Fruit fly (Drosophila melanogaster) whole organism, pupa: ENCODE results near the gene CG44428.

Experiments
- CG12605 ChIP-seq: fragments of 200-800 bp; sonication (Bioruptor generic); IDR thresholded peaks from 2 replicates; pipeline ENCODE4 v1.3.6; 2022; ENCODE audit warnings: missing biosample characterization, missing genetic modification characterization
- CG14655 ChIP-seq: fragments of 200-800 bp; sonication (Bioruptor generic); optimal IDR thresholded peaks from 3 replicates; lab custom pipeline; 2017; ENCODE audit warnings: mild to moderate bottlenecking, missing biosample characterization, missing genetic modification reagents, missing genetic modification characterization
- CG17806 ChIP-seq: fragments of 200-800 bp; sonication (Bioruptor generic); optimal IDR thresholded peaks from 2 replicates; lab custom pipeline; 2018; ENCODE audit warnings: missing biosample characterization, mild to moderate bottlenecking, missing genetic modification characterization, moderate library complexity
- CG32121 ChIP-seq: fragments of 200-800 bp; sonication (Bioruptor generic); IDR thresholded peaks from 2 replicates; pipeline ENCODE4 v1.3.6; 2022; ENCODE audit warnings: missing biosample characterization, missing genetic modification characterization
- CG4496 ChIP-seq: fragments of 200-800 bp; sonication (Bioruptor generic); IDR thresholded peaks from 3 replicates; pipeline ENCODE4 v1.3.6; 2022; ENCODE audit warnings: missing biosample characterization, missing genetic modification characterization
- CG9948 ChIP-seq: fragments of 200-800 bp; sonication (Bioruptor generic); optimal IDR thresholded peaks from 2 replicates; lab custom pipeline; 2018; ENCODE audit warnings: missing biosample characterization, mild to moderate bottlenecking, missing genetic modification characterization, moderate library complexity
- EcR ChIP-seq: fragments of 200-800 bp; sonication (Bioruptor generic); optimal IDR thresholded peaks from 3 replicates; lab custom pipeline; 2019; ENCODE audit warnings: missing biosample characterization, missing genetic modification characterization, mild to moderate bottlenecking, moderate library complexity, missing genetic modification reagents
- Snoo ChIP-seq: fragments of 200-800 bp; sonication (Bioruptor generic); optimal IDR thresholded peaks from 3 replicates; lab custom pipeline; 2017; ENCODE audit warnings: missing biosample characterization, mild to moderate bottlenecking, missing genetic modification characterization, inconsistent platforms
- gl ChIP-seq: fragments of 200-800 bp; sonication (Bioruptor generic); optimal IDR thresholded peaks from 2 replicates; lab custom pipeline; 2018; ENCODE audit warnings: missing biosample characterization, mild to moderate bottlenecking, missing genetic modification characterization

DNA sequence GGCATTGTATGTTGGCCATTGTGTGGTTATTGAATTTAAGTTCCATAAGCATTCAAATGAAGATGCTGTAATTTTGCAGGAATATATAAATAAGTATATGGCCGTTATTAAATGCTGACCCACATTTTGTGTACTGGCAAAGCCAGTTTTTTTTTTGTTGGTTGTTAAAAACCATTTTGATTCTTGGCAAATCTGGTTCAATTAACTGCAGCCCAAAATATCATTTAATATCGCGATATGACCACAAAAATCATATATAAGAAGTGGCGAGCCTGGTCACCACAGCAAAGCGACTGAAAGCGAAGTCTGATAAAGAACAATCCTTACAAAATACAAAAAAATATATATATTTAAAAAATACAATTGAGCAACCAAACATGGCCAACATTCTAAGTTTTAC, 26.1 kb upstream of the CG44428 start, which contains the start of gene CG32631:
- TF ChIP-seq CG17806: no peak
- TF ChIP-seq CG4496 (GFP tag; lab: Robert Waterston, UW): no peak
- no peak for TF ChIP-seq CG12605 (GFP tag; lab: Robert Waterston, UW)
- TF ChIP-seq Snoo (tag; lab: Kevin White, UChicago): no peak
- TF ChIP-seq gl: no peak
- TF ChIP-seq CG32121 (GFP tag; lab: Robert Waterston, UW): no peak
- TF ChIP-seq CG9948 (tag; lab: Kevin White, UChicago): no peak
- TF ChIP-seq EcR (GFP tag; lab: Kevin White, UChicago): no peak
- no peak for TF ChIP-seq CG14655 (GFP tag; lab: Kevin White, UChicago)
